Worm (Caenorhabditis elegans) whole organism, L4 larva: ENCODE data around the gene wdr-31.

Experiments used
- F26F4.8 ChIP-seq: fragments of 200-800 bp; sonication (Bioruptor generic); conservative IDR thresholded peaks from 2 replicates; pipeline ENCODE4 v1.3.6; 2022; ENCODE audit warnings: missing genetic modification characterization, missing compliant biosample characterization
- T26A8.4 ChIP-seq: fragments of 200-800 bp; sonication (Bioruptor generic); IDR thresholded peaks from 2 replicates; pipeline ENCODE4 v1.3.6; 2022; ENCODE audit warnings: missing genetic modification characterization, missing compliant biosample characterization
- lin-39 ChIP-seq: fragments of 150-350 bp; optimal IDR thresholded peaks from 2 replicates; lab custom pipeline; 2014; ENCODE audit warnings: missing biosample characterization, missing genetic modification reagents, missing genetic modification characterization
- nhr-77 ChIP-seq: fragments of 150-350 bp; optimal IDR thresholded peaks from 2 replicates; lab custom pipeline; 2014; ENCODE audit warnings: missing biosample characterization, missing genetic modification characterization
- php-3 ChIP-seq: fragments of 200-800 bp; sonication (Bioruptor generic); IDR thresholded peaks from 2 replicates; pipeline ENCODE4 v1.3.6; 2022; ENCODE audit warnings: missing genetic modification reagents, missing genetic modification characterization, missing compliant biosample characterization
- skn-1 ChIP-seq: fragments of 150-350 bp; optimal IDR thresholded peaks from 2 replicates; lab custom pipeline; 2014; ENCODE audit warnings: missing biosample characterization, missing genetic modification characterization
- snpc-4 ChIP-seq: fragments of 150-350 bp; optimal IDR thresholded peaks from 2 replicates; lab custom pipeline; 2014; ENCODE audit warnings: missing biosample characterization, missing genetic modification characterization

- TF ChIP-seq lin-39 (no peak), T26A8.4 (GFP tag; lab: Robert Waterston, UW) (no peak), php-3 (no peak), F26F4.8 (GFP tag; lab: Robert Waterston, UW) (no peak), snpc-4 (no peak), nhr-77 (tag; lab: Kevin White, UChicago) (no peak), skn-1 (tag; lab: Kevin White, UChicago) (no peak)
Observed at ce11 chrII:2695079-2695478, 40.0 kb downstream of the wdr-31 start.
